Fruit fly (Drosophila melanogaster) whole organism, embryonic: Measurements from ENCODE around the gene CG10874.
A peak's percentile ranks its signal among the peaks of the same experiment; 100 is the strongest.

Experiments used
- Blimp-1 ChIP-seq: fragments of 200-800 bp; sonication (Bioruptor generic); optimal IDR thresholded peaks from 3 replicates; lab custom pipeline; 2018; ENCODE audit warnings: missing biosample characterization, missing genetic modification characterization, mild to moderate bottlenecking, moderate library complexity, missing genetic modification reagents
- CG10267 ChIP-seq: fragments of 200-800 bp; sonication (Bioruptor generic); optimal IDR thresholded peaks from 2 replicates; lab custom pipeline; 2018; ENCODE audit warnings: missing biosample characterization, mild to moderate bottlenecking, missing genetic modification characterization, moderate library complexity
- CG10431 ChIP-seq: fragments of 200-800 bp; sonication (Bioruptor generic); optimal IDR thresholded peaks from 3 replicates; lab custom pipeline; 2018; ENCODE audit warnings: missing biosample characterization, mild to moderate bottlenecking, missing genetic modification characterization
- CG10543 ChIP-seq: fragments of 200-800 bp; sonication (Bioruptor generic); optimal IDR thresholded peaks from 3 replicates; lab custom pipeline; 2017; ENCODE audit warnings: missing biosample characterization, mild to moderate bottlenecking, missing genetic modification characterization, moderate library complexity
- CG12155 ChIP-seq: fragments of 200-800 bp; sonication (Bioruptor generic); optimal IDR thresholded peaks from 3 replicates; lab custom pipeline; 2016; ENCODE audit warnings: missing biosample characterization, missing genetic modification characterization
- CG12391 ChIP-seq: fragments of 200-800 bp; sonication (Bioruptor generic); optimal IDR thresholded peaks from 3 replicates; lab custom pipeline; 2018; ENCODE audit warnings: missing biosample characterization, mild to moderate bottlenecking, missing genetic modification characterization, moderate library complexity
- CG13296 ChIP-seq: fragments of 200-800 bp; sonication (Bioruptor generic); optimal IDR thresholded peaks from 3 replicates; lab custom pipeline; 2018; ENCODE audit warnings: missing biosample characterization, mild to moderate bottlenecking, missing genetic modification characterization
- CG13424 ChIP-seq: fragments of 200-800 bp; sonication (Bioruptor generic); optimal IDR thresholded peaks from 2 replicates; lab custom pipeline; 2019; ENCODE audit warnings: missing biosample characterization, mild to moderate bottlenecking, missing genetic modification characterization, moderate library complexity
- CG1647 ChIP-seq: fragments of 200-800 bp; sonication (Bioruptor generic); optimal IDR thresholded peaks from 3 replicates; lab custom pipeline; 2016; ENCODE audit warnings: missing biosample characterization, missing genetic modification characterization
- CG17361 ChIP-seq: fragments of 200-800 bp; sonication (Bioruptor generic); IDR thresholded peaks from 3 replicates; pipeline ENCODE4 v1.3.6; 2022; ENCODE audit warnings: missing biosample characterization, missing genetic modification characterization
- CG2199 ChIP-seq: fragments of 200-800 bp; sonication (Bioruptor generic); IDR thresholded peaks from 3 replicates; pipeline ENCODE4 v1.3.6; 2022; ENCODE audit warnings: missing biosample characterization, missing genetic modification characterization
- CG31365 ChIP-seq: fragments of 200-800 bp; sonication (Bioruptor generic); optimal IDR thresholded peaks from 2 replicates; lab custom pipeline; 2018; ENCODE audit warnings: missing biosample characterization, mild to moderate bottlenecking, missing genetic modification characterization
- CG31388 ChIP-seq: fragments of 200-800 bp; sonication (Bioruptor generic); optimal IDR thresholded peaks from 2 replicates; lab custom pipeline; 2016; ENCODE audit warnings: missing biosample characterization, missing genetic modification characterization
- CG3281 ChIP-seq: fragments of 200-800 bp; sonication (Bioruptor generic); optimal IDR thresholded peaks from 3 replicates; lab custom pipeline; 2017; ENCODE audit warnings: missing biosample characterization, mild to moderate bottlenecking, missing genetic modification characterization
- CG33557 ChIP-seq: fragments of 200-800 bp; sonication (Bioruptor generic); optimal IDR thresholded peaks from 2 replicates; lab custom pipeline; 2019; ENCODE audit warnings: missing biosample characterization, mild to moderate bottlenecking, missing genetic modification characterization, moderate library complexity
- CG4617 ChIP-seq: fragments of 200-800 bp; sonication (Bioruptor generic); optimal IDR thresholded peaks from 3 replicates; lab custom pipeline; 2016; ENCODE audit warnings: missing biosample characterization, missing genetic modification characterization, borderline replicate concordance
- CG6683 ChIP-seq: fragments of 200-800 bp; sonication (Bioruptor generic); optimal IDR thresholded peaks from 2 replicates; lab custom pipeline; 2017; ENCODE audit warnings: missing biosample characterization, mild to moderate bottlenecking, missing genetic modification characterization, missing genetic modification reagents
- CG6689 ChIP-seq: fragments of 200-800 bp; sonication (Bioruptor generic); IDR thresholded peaks from 2 replicates; pipeline ENCODE4 v1.3.6; 2022; ENCODE audit warnings: missing biosample characterization, missing genetic modification characterization
- CG6791 ChIP-seq: fragments of 200-800 bp; sonication (Bioruptor generic); IDR thresholded peaks from 3 replicates; pipeline ENCODE4 v1.3.6; 2022; ENCODE audit warnings: missing biosample characterization, missing genetic modification characterization; ENCODE audit not compliant: partially characterized antibody
- CG7556 ChIP-seq: fragments of 200-800 bp; sonication (Bioruptor generic); optimal IDR thresholded peaks from 2 replicates; lab custom pipeline; 2017; ENCODE audit warnings: missing biosample characterization, mild to moderate bottlenecking, missing genetic modification characterization
- CG8281 ChIP-seq: fragments of 200-800 bp; sonication (Bioruptor generic); optimal IDR thresholded peaks from 2 replicates; lab custom pipeline; 2018; ENCODE audit warnings: missing biosample characterization, mild to moderate bottlenecking, missing genetic modification characterization, moderate library complexity
- CG9876 ChIP-seq: fragments of 200-800 bp; sonication (Bioruptor generic); optimal IDR thresholded peaks from 2 replicates; lab custom pipeline; 2016; ENCODE audit warnings: missing biosample characterization, missing genetic modification characterization
- Dref ChIP-seq: fragments of 200-800 bp; sonication (Bioruptor generic); IDR thresholded peaks from 2 replicates; pipeline ENCODE4 v1.3.6; 2022; ENCODE audit warnings: missing biosample characterization, missing genetic modification characterization
- E2f1 ChIP-seq: fragments of 200-800 bp; sonication (Bioruptor generic); IDR thresholded peaks from 2 replicates; pipeline ENCODE4 v1.3.6; 2022; ENCODE audit warnings: missing biosample characterization, missing genetic modification characterization
- H2.0 ChIP-seq: fragments of 200-800 bp; sonication (Bioruptor generic); IDR thresholded peaks from 2 replicates; pipeline ENCODE4 v1.3.6; 2022; ENCODE audit warnings: missing biosample characterization, missing genetic modification characterization
- TFAM ChIP-seq: fragments of 200-800 bp; sonication (Bioruptor generic); optimal IDR thresholded peaks from 2 replicates; lab custom pipeline; 2017; ENCODE audit warnings: missing biosample characterization, missing genetic modification characterization, inconsistent platforms
- br ChIP-seq: fragments of >200 bp; optimal IDR thresholded peaks from 2 replicates; lab custom pipeline; 2017
- cg ChIP-seq: fragments of 200-800 bp; sonication (Bioruptor generic); optimal IDR thresholded peaks from 3 replicates; lab custom pipeline; 2019; ENCODE audit warnings: missing biosample characterization, mild to moderate bottlenecking, missing genetic modification characterization, moderate library complexity
- ci ChIP-seq: fragments of 200-800 bp; sonication (Bioruptor generic); IDR thresholded peaks from 3 replicates; pipeline ENCODE4 v1.3.6; 2022; ENCODE audit warnings: missing biosample characterization, missing genetic modification characterization
- crp ChIP-seq, 2 experiments: fragments of 200-800 bp; sonication (Bioruptor generic); optimal IDR thresholded peaks; 2 replicates in 1 of 2; 3 replicates in 1 of 2; lab custom pipeline; 2017; ENCODE audit warnings: missing biosample characterization in 2 of 2, missing genetic modification characterization in 2 of 2, mild to moderate bottlenecking in 1 of 2, moderate library complexity in 1 of 2
- cwo ChIP-seq: fragments of 200-800 bp; sonication (Bioruptor generic); optimal IDR thresholded peaks from 3 replicates; lab custom pipeline; 2017; ENCODE audit warnings: missing biosample characterization, missing genetic modification characterization, mild to moderate bottlenecking, moderate library complexity, missing genetic modification reagents
- danr ChIP-seq: fragments of 200-800 bp; sonication (Bioruptor generic); IDR thresholded peaks from 2 replicates; pipeline ENCODE4 v1.3.6; 2022; ENCODE audit warnings: missing biosample characterization, missing genetic modification characterization
- dati ChIP-seq: fragments of 200-800 bp; sonication (Bioruptor generic); IDR thresholded peaks from 2 replicates; pipeline ENCODE4 v1.3.6; 2022; ENCODE audit warnings: missing biosample characterization, missing genetic modification characterization
- disco-r ChIP-seq: fragments of 200-800 bp; sonication (Bioruptor generic); optimal IDR thresholded peaks from 2 replicates; lab custom pipeline; 2016; ENCODE audit warnings: missing biosample characterization, missing genetic modification characterization
- dpn ChIP-seq, 2 experiments: fragments of 200-800 bp; sonication (Bioruptor generic); optimal IDR thresholded peaks; 3 replicates each; lab custom pipeline; 2016; ENCODE audit warnings: missing biosample characterization in 2 of 2, missing genetic modification characterization in 2 of 2
- dysf ChIP-seq: fragments of 200-800 bp; sonication (Bioruptor generic); IDR thresholded peaks from 3 replicates; pipeline ENCODE4 v1.3.6; 2022; ENCODE audit warnings: missing biosample characterization, missing genetic modification characterization
- ham ChIP-seq: fragments of 200-800 bp; sonication (Bioruptor generic); IDR thresholded peaks from 2 replicates; pipeline ENCODE4 v1.3.6; 2022; ENCODE audit warnings: missing biosample characterization, missing genetic modification characterization
- p53 ChIP-seq: fragments of 200-800 bp; sonication (Bioruptor generic); optimal IDR thresholded peaks from 2 replicates; lab custom pipeline; 2016; ENCODE audit warnings: missing biosample characterization, missing genetic modification characterization
- pan ChIP-seq, 4 experiments: fragments of >200 bp in 3 of 4; fragments of 200-800 bp in 1 of 4; sonication (Bioruptor generic) in 1 of 4; optimal IDR thresholded peaks in 3 of 4; IDR thresholded peaks in 1 of 4; 2 replicates each; pipeline versions ENCODE4 v1.3.6 to Lab custom; 2017 to 2022; ENCODE audit warnings: missing biosample characterization in 2 of 4, missing genetic modification characterization in 2 of 4, mixed read lengths in 1 of 4
- pb ChIP-seq: fragments of 200-800 bp; sonication (Bioruptor generic); optimal IDR thresholded peaks from 3 replicates; lab custom pipeline; 2016; ENCODE audit warnings: missing biosample characterization, missing genetic modification characterization
- pfk ChIP-seq: fragments of 200-800 bp; sonication (Bioruptor generic); optimal IDR thresholded peaks from 2 replicates; lab custom pipeline; 2018; ENCODE audit warnings: missing biosample characterization, mild to moderate bottlenecking, missing genetic modification characterization, moderate library complexity
- row ChIP-seq: fragments of 200-800 bp; sonication (Bioruptor generic); IDR thresholded peaks from 3 replicates; pipeline ENCODE4 v1.3.6; 2022; ENCODE audit warnings: missing biosample characterization, missing genetic modification characterization
- sens ChIP-seq: fragments of 200-800 bp; sonication (Bioruptor generic); peaks from one replicate; lab custom pipeline; 2016; ENCODE audit warnings: missing biosample characterization, missing genetic modification characterization
- shn ChIP-seq: fragments of 200-800 bp; sonication (Bioruptor generic); optimal IDR thresholded peaks from 3 replicates; lab custom pipeline; 2016; ENCODE audit warnings: missing biosample characterization, missing genetic modification characterization
- sim ChIP-seq: fragments of 200-800 bp; sonication (Bioruptor generic); IDR thresholded peaks from 2 replicates; pipeline ENCODE4 v1.3.6; 2022; ENCODE audit warnings: missing biosample characterization, missing genetic modification characterization
- tx ChIP-seq: fragments of 200-800 bp; sonication (Bioruptor generic); optimal IDR thresholded peaks from 2 replicates; lab custom pipeline; 2016; ENCODE audit warnings: missing biosample characterization, missing genetic modification characterization
- unpg ChIP-seq: fragments of 200-800 bp; sonication (Bioruptor generic); optimal IDR thresholded peaks from 3 replicates; lab custom pipeline; 2018; ENCODE audit warnings: missing biosample characterization, mild to moderate bottlenecking, missing genetic modification characterization, moderate library complexity
- vfl ChIP-seq: fragments of 200-800 bp; sonication (Bioruptor generic); optimal IDR thresholded peaks from 2 replicates; lab custom pipeline; 2016; ENCODE audit warnings: missing biosample characterization, missing genetic modification characterization
- zfh1 ChIP-seq: fragments of 200-800 bp; sonication (Bioruptor generic); IDR thresholded peaks from 3 replicates; pipeline ENCODE4 v1.3.6; 2022; ENCODE audit warnings: missing biosample characterization, missing genetic modification characterization
- zfh2 ChIP-seq: fragments of 200-800 bp; sonication (Bioruptor generic); optimal IDR thresholded peaks from 2 replicates; lab custom pipeline; 2016; ENCODE audit warnings: missing biosample characterization, missing genetic modification characterization

CG10874 gene

dm6 chr2L:2221649-2222150, 29.5 kb upstream of the CG10874 start (continued):
- TF ChIP-seq CG10431 (peak; percentile 72), H2.0 (GFP tag; lab: Robert Waterston, UW) (peak; percentile 98), CG13296 (GFP tag; lab: Kevin White, UChicago) (peak; percentile 97), crp (GFP tag; optimal IDR thresholded peaks at IDR 0.05; lab: Kevin White, UChicago) (peak in 1 of 2 experiments; percentile 73), zfh1 (GFP tag; lab: Robert Waterston, UW) (peak; percentile 98), Dref (peak; percentile 48), sim (peak; percentile 93), ci (GFP tag; lab: Robert Waterston, UW) (peak; percentile 99), CG31388 (peak; percentile 85), CG31365 (tag; lab: Kevin White, UChicago) (peak; percentile 86), CG17361 (peak; percentile 95), sens (GFP tag; lab: Kevin White, UChicago) (peak; percentile 99), CG12391 (tag; lab: Kevin White, UChicago) (peak; percentile 98), tx (GFP tag; lab: Kevin White, UChicago) (peak; percentile 94), dpn (GFP tag; optimal IDR thresholded peaks at IDR 0.05; lab: Kevin White, UChicago) (peak; percentile 95 to 97), E2f1 (GFP tag; lab: Robert Waterston, UW) (peak; percentile 96), CG6791 (GFP tag; lab: Robert Waterston, UW) (no peak), pb (GFP tag; lab: Kevin White, UChicago) (peak; percentile 88), zfh2 (GFP tag; lab: Kevin White, UChicago) (peak; percentile 95), p53 (GFP tag; lab: Kevin White, UChicago) (peak; percentile 85), pan (optimal IDR thresholded peaks at IDR 0.05; lab: Kevin White, UChicago) (no peak), pan (GFP tag; optimal IDR thresholded peaks at IDR 0.05 in 1 of 2, IDR thresholded peaks at IDR 0.05 in 1 of 2) (peak in 1 of 2 experiments; percentile 98), unpg (GFP tag; lab: Kevin White, UChicago) (peak; percentile 95), CG7556 (GFP tag; lab: Kevin White, UChicago) (peak; percentile 97), CG4617 (GFP tag; lab: Kevin White, UChicago) (peak; percentile 77), pfk (GFP tag; lab: Kevin White, UChicago) (no peak), CG1647 (peak; percentile 93), CG9876 (GFP tag; lab: Kevin White, UChicago) (peak; percentile 93), row (GFP tag; lab: Robert Waterston, UW) (peak; percentile 99), dati (peak; percentile 92), CG12155 (GFP tag; lab: Kevin White, UChicago) (peak; percentile 93), CG8281 (tag; lab: Kevin White, UChicago) (peak; percentile 81), CG3281 (peak; percentile 95), cwo (peak; percentile 91), CG2199 (GFP tag; lab: Robert Waterston, UW) (peak; percentile 96), danr (GFP tag; lab: Robert Waterston, UW) (peak; percentile 96), br (lab: Kevin White, UChicago) (no peak), ham (peak; percentile 96), CG10543 (peak; percentile 95), cg (GFP tag; lab: Kevin White, UChicago) (no peak), CG6683 (GFP tag; lab: Kevin White, UChicago) (peak; percentile 88), dysf (peak; percentile 99), Blimp-1 (GFP tag; lab: Kevin White, UChicago) (peak; percentile 91), CG10267 (peak; percentile 91), vfl (GFP tag; lab: Kevin White, UChicago) (peak; percentile 96), shn (GFP tag; lab: Kevin White, UChicago) (peak; percentile 94), disco-r (GFP tag; lab: Kevin White, UChicago) (peak; percentile 96), CG13424 (tag; lab: Kevin White, UChicago) (peak; percentile 97), TFAM (GFP tag; lab: Kevin White, UChicago) (peak; percentile 78), CG6689 (GFP tag; lab: Robert Waterston, UW) (peak; percentile 97), CG33557 (GFP tag; lab: Kevin White, UChicago) (peak; percentile 90)
